Fruit fly (Drosophila melanogaster) whole organism, pupa: ENCODE measurements around the gene Trmt61.

Experiments
- CG10348 ChIP-seq: fragments of 200-800 bp; sonication (Bioruptor generic); IDR thresholded peaks from 2 replicates; pipeline ENCODE4 v1.3.6; 2022; ENCODE audit warnings: missing biosample characterization, missing genetic modification characterization
- CG12605 ChIP-seq: fragments of 200-800 bp; sonication (Bioruptor generic); IDR thresholded peaks from 2 replicates; pipeline ENCODE4 v1.3.6; 2022; ENCODE audit warnings: missing biosample characterization, missing genetic modification characterization
- CG13204 ChIP-seq: fragments of 200-800 bp; sonication (Bioruptor generic); optimal IDR thresholded peaks from 2 replicates; lab custom pipeline; 2018; ENCODE audit warnings: missing biosample characterization, mild to moderate bottlenecking, missing genetic modification characterization, moderate library complexity
- CG14655 ChIP-seq: fragments of 200-800 bp; sonication (Bioruptor generic); optimal IDR thresholded peaks from 3 replicates; lab custom pipeline; 2017; ENCODE audit warnings: mild to moderate bottlenecking, missing biosample characterization, missing genetic modification reagents, missing genetic modification characterization
- CG15710 ChIP-seq: fragments of 200-800 bp; sonication (Bioruptor generic); optimal IDR thresholded peaks from 2 replicates; lab custom pipeline; 2018; ENCODE audit warnings: missing biosample characterization, mild to moderate bottlenecking, missing genetic modification characterization, moderate library complexity
- CG17806 ChIP-seq: fragments of 200-800 bp; sonication (Bioruptor generic); optimal IDR thresholded peaks from 2 replicates; lab custom pipeline; 2018; ENCODE audit warnings: missing biosample characterization, mild to moderate bottlenecking, missing genetic modification characterization, moderate library complexity
- CG32121 ChIP-seq: fragments of 200-800 bp; sonication (Bioruptor generic); IDR thresholded peaks from 2 replicates; pipeline ENCODE4 v1.3.6; 2022; ENCODE audit warnings: missing biosample characterization, missing genetic modification characterization
- CG34367 ChIP-seq: fragments of 200-800 bp; sonication (Bioruptor generic); optimal IDR thresholded peaks from 2 replicates; lab custom pipeline; 2018; ENCODE audit warnings: missing biosample characterization, mild to moderate bottlenecking, missing genetic modification characterization
- CG4496 ChIP-seq: fragments of 200-800 bp; sonication (Bioruptor generic); IDR thresholded peaks from 3 replicates; pipeline ENCODE4 v1.3.6; 2022; ENCODE audit warnings: missing biosample characterization, missing genetic modification characterization
- CG8159 ChIP-seq: fragments of 200-800 bp; sonication (Bioruptor generic); optimal IDR thresholded peaks from 3 replicates; lab custom pipeline; 2018; ENCODE audit warnings: missing biosample characterization, mild to moderate bottlenecking, missing genetic modification characterization, moderate library complexity
- CG8301 ChIP-seq: fragments of 200-800 bp; sonication (Bioruptor generic); optimal IDR thresholded peaks from 2 replicates; lab custom pipeline; 2018; ENCODE audit warnings: missing biosample characterization, mild to moderate bottlenecking, missing genetic modification characterization
- CG9948 ChIP-seq: fragments of 200-800 bp; sonication (Bioruptor generic); optimal IDR thresholded peaks from 2 replicates; lab custom pipeline; 2018; ENCODE audit warnings: missing biosample characterization, mild to moderate bottlenecking, missing genetic modification characterization, moderate library complexity
- D1 ChIP-seq: fragments of 200-800 bp; sonication (Bioruptor generic); optimal IDR thresholded peaks from 2 replicates; lab custom pipeline; 2018; ENCODE audit warnings: missing biosample characterization, mild to moderate bottlenecking, missing genetic modification characterization, moderate library complexity
- EcR ChIP-seq: fragments of 200-800 bp; sonication (Bioruptor generic); optimal IDR thresholded peaks from 3 replicates; lab custom pipeline; 2019; ENCODE audit warnings: missing biosample characterization, missing genetic modification characterization, mild to moderate bottlenecking, moderate library complexity, missing genetic modification reagents
- Ets98B ChIP-seq: fragments of 200-800 bp; sonication (Bioruptor generic); IDR thresholded peaks from 2 replicates; pipeline ENCODE4 v1.3.6; 2022; ENCODE audit warnings: missing biosample characterization, missing genetic modification characterization
- Pif1A ChIP-seq: fragments of 200-800 bp; sonication (Bioruptor generic); optimal IDR thresholded peaks from 3 replicates; lab custom pipeline; 2016; ENCODE audit warnings: missing biosample characterization, missing genetic modification characterization
- Pif1B ChIP-seq: fragments of 200-800 bp; sonication (Bioruptor generic); optimal IDR thresholded peaks from 3 replicates; lab custom pipeline; 2016; ENCODE audit warnings: missing biosample characterization, missing genetic modification characterization
- Snoo ChIP-seq: fragments of 200-800 bp; sonication (Bioruptor generic); optimal IDR thresholded peaks from 3 replicates; lab custom pipeline; 2017; ENCODE audit warnings: missing biosample characterization, mild to moderate bottlenecking, missing genetic modification characterization, inconsistent platforms
- fd96Ca ChIP-seq: fragments of 200-800 bp; sonication (Bioruptor generic); IDR thresholded peaks from 3 replicates; pipeline ENCODE4 v1.3.6; 2022; ENCODE audit warnings: missing biosample characterization, missing genetic modification characterization
- gl ChIP-seq: fragments of 200-800 bp; sonication (Bioruptor generic); optimal IDR thresholded peaks from 2 replicates; lab custom pipeline; 2018; ENCODE audit warnings: missing biosample characterization, mild to moderate bottlenecking, missing genetic modification characterization
- rn ChIP-seq: fragments of 200-800 bp; sonication (Bioruptor generic); IDR thresholded peaks from 2 replicates; pipeline ENCODE4 v1.3.6; 2022; ENCODE audit warnings: missing biosample characterization, missing genetic modification characterization

Gene Trmt61

DNA sequence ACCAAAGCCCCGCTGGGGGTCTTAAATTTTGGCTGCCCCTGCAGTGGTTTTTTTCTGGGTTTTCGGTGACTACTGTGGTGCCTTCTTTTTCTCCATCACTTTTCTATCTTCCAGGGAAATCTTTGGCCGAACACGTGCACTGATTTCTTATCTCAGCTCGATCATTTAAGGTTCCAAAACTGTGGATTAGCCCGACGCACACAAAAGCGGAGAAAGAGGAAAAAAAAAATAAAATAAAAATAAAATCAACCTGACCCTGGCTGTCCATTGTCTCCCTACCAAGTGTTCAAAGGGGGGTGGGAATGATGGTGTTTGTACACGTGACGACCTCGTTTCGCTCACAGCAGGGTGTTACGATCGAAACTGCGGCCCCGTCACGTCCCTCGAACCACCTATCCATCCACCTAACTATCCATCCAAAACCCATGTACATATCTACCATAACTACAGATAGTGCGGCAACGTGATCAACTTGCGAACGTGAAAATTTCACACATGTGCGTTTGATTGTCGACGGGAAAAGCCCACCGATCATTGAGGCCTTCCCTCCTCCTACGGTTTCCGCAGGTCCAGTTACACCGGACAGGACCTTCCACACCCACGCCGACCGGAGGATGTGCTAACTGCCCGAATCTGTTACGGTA, 32.5 kb upstream of the Trmt61 start:
- TF ChIP-seq CG12605 (GFP tag; lab: Robert Waterston, UW) = no peak
- no peak for TF ChIP-seq Ets98B (GFP tag; lab: Robert Waterston, UW)
- TF ChIP-seq rn (GFP tag; lab: Robert Waterston, UW) = no peak
- TF ChIP-seq CG13204 (GFP tag; lab: Kevin White, UChicago) = no peak
- no peak for TF ChIP-seq CG32121 (GFP tag; lab: Robert Waterston, UW)
- TF ChIP-seq EcR (GFP tag; lab: Kevin White, UChicago) = no peak
- TF ChIP-seq fd96Ca = no peak

DNA sequence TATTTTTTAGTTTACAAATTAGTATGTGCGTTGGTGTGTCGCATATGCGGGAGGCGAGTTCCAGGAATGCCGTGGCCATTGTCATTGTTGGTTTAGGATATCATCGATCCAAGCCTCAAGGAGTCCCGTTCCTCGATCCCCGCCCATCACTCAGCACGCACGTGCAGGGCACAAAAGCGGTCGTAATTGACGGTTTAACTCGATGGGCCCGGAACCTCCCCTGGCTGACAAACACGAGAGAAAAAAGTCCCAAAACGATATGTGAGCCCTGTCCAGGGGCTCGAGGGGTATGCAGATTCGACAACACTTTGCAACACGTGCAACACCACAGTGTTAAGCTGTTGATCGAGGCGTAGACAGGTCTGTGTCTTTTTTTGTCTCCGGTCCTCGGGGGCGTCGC, 31.4 kb upstream of the Trmt61 start:
- TF ChIP-seq fd96Ca (no peak), CG12605 (GFP tag; lab: Robert Waterston, UW) (no peak)

DNA sequence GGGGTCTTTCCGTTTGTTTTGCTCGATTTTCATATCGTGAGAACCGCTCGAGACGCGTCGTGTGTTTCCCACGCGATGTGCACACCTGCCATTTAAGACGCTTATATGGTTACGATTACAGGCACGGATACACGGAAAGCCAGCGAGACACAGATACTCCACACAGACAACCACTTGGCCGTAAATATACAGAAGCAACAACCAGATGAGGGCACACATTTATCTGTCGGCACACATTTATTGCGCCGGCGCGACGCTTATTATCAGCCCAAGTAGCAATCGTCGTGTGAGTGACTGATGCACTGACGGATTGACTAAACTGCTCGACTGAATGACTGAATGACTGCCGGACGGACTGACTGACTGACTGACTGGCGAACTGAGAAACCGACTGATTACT, 28.7 kb upstream of the Trmt61 start:
- TF ChIP-seq CG4496 (GFP tag; lab: Robert Waterston, UW) (no peak), CG12605 (GFP tag; lab: Robert Waterston, UW) (no peak), CG9948 (no peak), Snoo (no peak), gl (no peak), CG8159 (tag; lab: Kevin White, UChicago) (no peak)

DNA sequence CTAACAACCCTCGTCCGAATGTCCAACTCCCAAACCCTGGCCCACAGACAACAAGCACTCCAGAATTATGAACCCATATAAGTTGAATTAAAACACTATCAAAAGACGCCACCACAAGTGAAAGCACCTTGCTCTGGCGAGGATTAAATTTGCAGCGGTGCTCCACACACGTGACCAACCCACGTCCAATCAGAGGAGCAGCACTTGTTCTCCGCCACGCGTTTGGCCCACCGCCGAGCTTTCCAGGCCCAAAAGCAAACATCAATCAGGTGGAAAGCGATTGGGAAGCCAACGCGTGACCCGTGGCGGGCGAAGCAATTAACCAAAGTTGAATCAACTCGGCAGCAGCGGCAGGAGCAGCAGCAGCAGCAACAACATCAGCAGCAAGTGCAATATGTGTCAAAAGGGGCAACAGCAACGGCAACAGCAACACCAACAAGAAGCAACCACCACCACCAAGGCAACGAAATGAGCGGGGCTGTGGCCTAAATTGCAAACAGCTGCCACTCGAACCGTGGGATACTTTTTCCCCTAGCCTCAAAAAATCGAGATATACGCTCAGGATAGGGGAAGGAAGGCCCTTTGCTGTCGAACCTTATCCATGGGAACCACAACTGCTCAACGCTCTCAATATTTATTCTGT, 27.2 kb upstream of the Trmt61 start:
- peak; percentile 60 for TF ChIP-seq EcR (GFP tag; lab: Kevin White, UChicago)
- TF ChIP-seq CG15710 (tag; lab: Kevin White, UChicago) = no peak
- no peak for TF ChIP-seq CG8301 (tag; lab: Kevin White, UChicago)
- TF ChIP-seq, all 21 proteins: peak for 1

DNA sequence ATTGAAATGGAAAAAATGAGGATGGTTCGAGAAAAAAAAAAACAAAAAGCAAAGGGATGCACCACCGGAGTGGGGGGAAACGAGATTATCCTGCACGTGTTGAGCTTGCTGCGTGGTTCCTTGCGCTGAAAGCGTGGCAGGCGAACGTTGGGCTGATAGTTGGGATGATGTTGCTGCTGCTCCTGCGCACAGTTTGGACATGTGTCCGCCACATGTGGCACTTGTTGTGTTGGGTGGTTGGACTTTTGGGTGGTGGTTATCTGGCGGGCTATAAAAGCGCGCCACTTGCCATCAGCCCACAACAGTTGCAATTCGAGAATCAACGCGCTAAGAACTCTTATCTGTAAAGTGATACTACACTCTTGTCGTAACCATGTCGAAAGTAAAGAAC, 26.7 kb upstream of the Trmt61 start:
- TF ChIP-seq CG10348 (no peak), EcR (GFP tag; lab: Kevin White, UChicago) (no peak)

DNA sequence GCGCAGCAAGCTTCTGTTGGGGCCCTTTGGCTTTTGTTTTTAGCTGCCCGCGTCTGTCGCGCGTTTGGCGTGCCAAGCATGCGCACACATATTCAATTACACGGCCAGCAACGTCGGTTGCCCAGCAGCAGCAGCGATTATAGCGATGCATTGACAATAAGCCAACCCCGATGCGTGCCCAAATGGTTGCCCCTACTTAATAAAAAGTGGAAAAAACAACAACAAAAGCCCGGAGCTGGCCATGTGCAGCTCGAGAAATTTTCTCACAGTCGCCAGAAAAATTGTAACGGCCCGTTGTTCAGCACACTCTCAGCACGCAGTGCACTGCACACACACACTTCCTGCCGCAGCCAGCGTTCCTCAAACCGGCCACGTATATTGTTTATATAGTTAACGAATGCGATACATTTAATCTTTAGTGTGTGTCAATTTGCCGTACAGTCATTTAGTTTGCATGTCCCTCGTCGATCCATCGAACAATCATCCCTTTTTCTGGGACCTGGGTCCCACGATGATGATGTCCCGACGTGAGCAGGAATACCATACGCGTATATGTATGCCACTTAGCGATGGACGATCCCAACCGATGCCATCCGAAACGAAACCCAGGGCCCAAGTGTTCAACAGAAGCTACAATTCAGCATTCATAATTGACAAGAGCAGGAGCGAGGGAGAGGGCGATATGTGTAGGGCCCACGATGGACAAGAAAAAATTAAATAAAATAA, 24.5 kb upstream of the Trmt61 start:
- TF ChIP-seq EcR (GFP tag; lab: Kevin White, UChicago) (peak; percentile 0), CG15710 (tag; lab: Kevin White, UChicago) (no peak), Snoo (peak; percentile 1), CG34367 (tag; lab: Kevin White, UChicago) (no peak), CG13204 (GFP tag; lab: Kevin White, UChicago) (peak; percentile 14), CG8301 (tag; lab: Kevin White, UChicago) (no peak), CG14655 (GFP tag; lab: Kevin White, UChicago) (no peak)

DNA sequence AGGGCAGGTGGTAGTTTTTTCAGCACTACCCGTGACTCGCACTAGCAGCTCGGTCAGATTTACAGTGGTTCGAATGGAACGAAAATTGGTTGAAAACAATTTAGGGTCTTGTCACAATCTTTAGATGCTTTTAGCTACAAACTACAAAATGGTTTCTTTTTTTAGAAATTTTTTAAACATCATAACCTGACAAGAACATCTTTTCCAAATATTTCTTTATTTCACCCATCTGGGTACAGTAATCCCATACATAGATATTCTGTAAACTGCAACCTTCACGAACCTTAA, 24.0 kb upstream of the Trmt61 start:
- no peak for TF ChIP-seq CG4496 (GFP tag; lab: Robert Waterston, UW)
- no peak for TF ChIP-seq CG34367 (tag; lab: Kevin White, UChicago)

DNA sequence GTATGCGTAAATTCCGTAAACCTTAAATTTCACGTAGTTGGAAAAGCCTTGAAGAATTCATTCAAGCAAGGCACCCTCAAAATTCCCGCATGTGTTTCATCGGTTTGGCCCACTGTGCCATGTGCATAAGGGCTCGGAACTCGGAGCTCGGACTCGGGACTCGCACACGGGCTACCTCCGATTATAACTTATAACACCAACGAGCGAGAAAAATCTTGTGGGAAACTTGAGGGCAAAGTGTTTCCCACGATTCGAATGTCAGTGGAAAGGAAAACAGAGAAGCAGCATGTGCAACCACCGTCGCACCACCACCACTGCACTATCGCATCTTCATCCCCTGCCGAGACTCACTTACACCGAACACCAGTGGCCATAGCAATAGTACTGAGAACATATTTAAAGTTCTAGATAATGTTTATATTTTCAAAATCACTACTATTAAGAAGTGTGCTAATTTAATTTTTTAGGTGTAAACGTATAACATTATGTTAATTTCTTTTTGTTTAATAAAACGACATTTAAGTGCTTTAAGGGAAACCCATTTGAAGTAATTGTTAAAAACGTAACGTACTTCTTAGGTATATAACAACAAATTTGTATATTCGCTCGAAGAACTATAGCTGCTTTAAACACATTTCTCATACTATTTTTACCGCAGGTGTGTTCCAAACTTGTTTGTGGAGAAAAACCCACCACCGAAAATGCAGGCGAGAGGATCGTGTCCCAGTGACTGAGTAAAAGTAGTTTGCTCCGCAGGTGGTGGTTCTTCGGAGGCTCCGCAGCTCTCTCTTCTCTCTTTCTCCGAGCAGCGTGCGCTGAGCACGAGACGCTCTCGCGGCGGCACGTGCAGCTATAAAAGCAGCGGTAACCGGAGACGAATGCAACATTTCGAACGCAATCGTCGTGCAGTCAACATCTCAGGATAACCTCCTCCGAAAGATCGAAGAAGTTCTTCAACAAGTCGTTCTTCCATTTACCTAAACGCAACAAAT, 22.8 kb upstream of the Trmt61 start:
- peak; percentile 14 for TF ChIP-seq EcR (GFP tag; lab: Kevin White, UChicago)
- peak; percentile 89 for TF ChIP-seq CG4496 (GFP tag; lab: Robert Waterston, UW)
- peak; percentile 87 for TF ChIP-seq CG34367 (tag; lab: Kevin White, UChicago)
- peak; percentile 78 for TF ChIP-seq CG13204 (GFP tag; lab: Kevin White, UChicago)
- TF ChIP-seq CG8301 (tag; lab: Kevin White, UChicago) = peak; percentile 92
- no peak for TF ChIP-seq fd96Ca
- TF ChIP-seq Pif1A = peak; percentile 91
- TF ChIP-seq CG14655 (GFP tag; lab: Kevin White, UChicago) = peak; percentile 91
- TF ChIP-seq CG9948 = peak; percentile 90
- 0 out of 2 replicates have a peak, but pooled peaks have one; percentile 28 for TF ChIP-seq rn (GFP tag; lab: Robert Waterston, UW)
- TF ChIP-seq CG10348 = no peak
- peak; percentile 20; the same call in 1 of the 2 replicates for TF ChIP-seq Ets98B (GFP tag; lab: Robert Waterston, UW)
- peak; percentile 95 for TF ChIP-seq CG15710 (tag; lab: Kevin White, UChicago)
- peak; percentile 36; the same call in 1 of the 2 replicates for TF ChIP-seq CG32121 (GFP tag; lab: Robert Waterston, UW)
- peak; percentile 96 for TF ChIP-seq CG8159 (tag; lab: Kevin White, UChicago)
- peak; percentile 88 for TF ChIP-seq Snoo
- TF ChIP-seq gl = peak; percentile 84
- peak; percentile 90 for TF ChIP-seq Pif1B (GFP tag; lab: Kevin White, UChicago)
- TF ChIP-seq CG17806 (tag; lab: Kevin White, UChicago) = peak; percentile 91
- TF ChIP-seq D1 (tag; lab: Kevin White, UChicago) = peak; percentile 90
- peak; percentile 53 for TF ChIP-seq CG12605 (GFP tag; lab: Robert Waterston, UW)
- TF ChIP-seq, all 21 proteins: peak for 19
